Worm (Caenorhabditis elegans): ENCODE measurements around the gene C17H12.3.
"Not testable (repeated sequence)": the region's sequence is repeated elsewhere in the genome, so short reads cannot be mapped to it uniquely, and the experiment has no call there.

The C17H12.3 gene

ce11 chrIV:6829902-6830301 lies 34.5 kb upstream of the C17H12.3 start, which contains the start of gene H20E11.1:
Gene H20E11.1, plus strand, starts transcription at chrIV:6830145.
- TF ChIP-seq blmp-1 (tag; optimal IDR thresholded peaks at IDR 0.05) (no peak), snpc-4 (tag; optimal IDR thresholded peaks at IDR 0.05) (no peak), elt-2 (tag; optimal IDR thresholded peaks at IDR 0.05) (peak; percentile 52), mdl-1 (tag; optimal IDR thresholded peaks at IDR 0.05) (no peak)

ce11 chrIV:6827477-6827876 lies 32.0 kb upstream of the C17H12.3 start, which contains the start of gene H20E11.2:
Gene H20E11.2, plus strand, starts transcription at chrIV:6827777.
- TF ChIP-seq nhr-28 (tag; optimal IDR thresholded peaks at IDR 0.05); skn-1 (tag; optimal IDR thresholded peaks at IDR 0.05); fkh-10 (GFP tag; optimal IDR thresholded peaks at IDR 0.05): not testable (repeated sequence)

ce11 chrIV:6824622-6825021 lies 29.2 kb upstream of the C17H12.3 start, which contains the start of gene H20E11.3:
Gene H20E11.3, plus strand, starts transcription at chrIV:6824816.
- TF ChIP-seq lsy-2 (tag; optimal IDR thresholded peaks at IDR 0.05): no peak
- TF ChIP-seq efl-3 (GFP tag; optimal IDR thresholded peaks at IDR 0.05): no peak
- no peak for TF ChIP-seq egl-27 (tag; optimal IDR thresholded peaks at IDR 0.05)
- TF ChIP-seq zag-1 (tag; optimal IDR thresholded peaks at IDR 0.05): no peak
- no peak for TF ChIP-seq skn-1 (tag; optimal IDR thresholded peaks at IDR 0.05)
- TF ChIP-seq nhr-90 (tag; optimal IDR thresholded peaks at IDR 0.05; ENCODE audit: poor library complexity): no peak
- no peak for TF ChIP-seq C04F5.9 (tag; optimal IDR thresholded peaks at IDR 0.05)
- no peak for TF ChIP-seq mef-2 (tag; optimal IDR thresholded peaks at IDR 0.05)
- TF ChIP-seq nhr-20 (tag; optimal IDR thresholded peaks at IDR 0.05): no peak
- no peak for TF ChIP-seq ceh-8 (GFP tag; optimal IDR thresholded peaks at IDR 0.05)
- no peak for TF ChIP-seq ztf-11 (tag; optimal IDR thresholded peaks at IDR 0.05)
- TF ChIP-seq ceh-82 (tag; optimal IDR thresholded peaks at IDR 0.05): no peak
- no peak for TF ChIP-seq pag-3 (tag; optimal IDR thresholded peaks at IDR 0.05; ENCODE audit: borderline replicate concordance, insufficient read depth)
- TF ChIP-seq zip-4 (GFP tag; optimal IDR thresholded peaks at IDR 0.05): no peak
- TF ChIP-seq sptf-1 (tag; optimal IDR thresholded peaks at IDR 0.05): no peak
- TF ChIP-seq nhr-11 (tag; optimal IDR thresholded peaks at IDR 0.05): no peak

- no peak for TF ChIP-seq ceh-63 (GFP tag; optimal IDR thresholded peaks at IDR 0.05)
- no peak for TF ChIP-seq ceh-90 (tag; optimal IDR thresholded peaks at IDR 0.05)
- no peak for TF ChIP-seq efl-1 (optimal IDR thresholded peaks at IDR 0.05)
- TF ChIP-seq efl-1 (GFP tag; optimal IDR thresholded peaks at IDR 0.05 in 1 of 2): peak in 1 of 2 experiments; percentile 34
Measured at ce11 chrIV:6822406-6822805, 27.0 kb upstream of the C17H12.3 start, which contains the start of gene C17H12.6. Gene C17H12.6, minus strand, starts transcription at chrIV:6822506.

ce11 chrIV:6821709-6822108 lies 26.3 kb upstream of the C17H12.3 start:
- TF ChIP-seq hpl-2 (GFP tag; optimal IDR thresholded peaks at IDR 0.05): no peak
- no peak for TF ChIP-seq unc-30 (tag; optimal IDR thresholded peaks at IDR 0.05)
- TF ChIP-seq efl-3 (GFP tag; optimal IDR thresholded peaks at IDR 0.05): no peak
- TF ChIP-seq ceh-8 (GFP tag; optimal IDR thresholded peaks at IDR 0.05): no peak
- TF ChIP-seq pag-3 (tag; optimal IDR thresholded peaks at IDR 0.05; ENCODE audit: borderline replicate concordance, insufficient read depth): no peak
- peak; percentile 40 for TF ChIP-seq nhr-85 (tag)

- TF ChIP-seq ztf-4 (tag; optimal IDR thresholded peaks at IDR 0.05) (no peak), elt-3 (tag; optimal IDR thresholded peaks at IDR 0.05) (no peak), nhr-85 (tag) (peak; percentile 44), efl-1 (optimal IDR thresholded peaks at IDR 0.05) (no peak), efl-1 (GFP tag; optimal IDR thresholded peaks at IDR 0.05 in 1 of 2) (peak in 1 of 2 experiments; percentile 61), elt-2 (tag; optimal IDR thresholded peaks at IDR 0.05) (peak; percentile 72)
Measured at ce11 chrIV:6818369-6818768, 22.9 kb upstream of the C17H12.3 start, which contains the start of gene C17H12.8. Gene C17H12.8, plus strand, starts transcription at chrIV:6818703.
